Worm (Caenorhabditis elegans): ENCODE measurements around the gene F08F8.7.

DNA sequence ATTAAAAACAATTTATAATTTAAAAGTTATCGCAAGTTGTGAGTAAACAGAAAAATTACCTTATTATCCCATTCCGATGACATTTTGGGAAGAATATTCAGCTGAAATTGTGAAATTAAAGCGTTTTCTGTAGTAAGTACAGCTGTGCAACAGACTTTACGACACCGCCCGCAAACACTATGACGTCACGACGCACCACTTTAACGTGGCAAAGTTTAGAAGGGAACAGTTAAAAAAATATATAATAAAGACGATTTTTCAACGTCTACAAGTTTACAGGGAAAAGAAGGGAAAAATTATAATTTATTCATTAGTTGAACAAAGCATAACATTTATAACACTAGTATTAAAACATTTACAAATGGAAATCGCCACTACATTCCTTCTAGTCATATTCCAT lies 6.9 kb upstream of the F08F8.7 start, which contains the start of gene F08F8.9:
- TF ChIP-seq dpl-1 (GFP tag; optimal IDR thresholded peaks at IDR 0.05): no peak
- no peak for TF ChIP-seq ceh-82 (tag; optimal IDR thresholded peaks at IDR 0.05)
- no peak for TF ChIP-seq xbp-1 (tag; optimal IDR thresholded peaks at IDR 0.05)
- no peak for TF ChIP-seq jun-1 (tag; optimal IDR thresholded peaks at IDR 0.05)
- no peak for TF ChIP-seq lin-39 (tag; optimal IDR thresholded peaks at IDR 0.05)
- no peak for TF ChIP-seq dsc-1 (tag; optimal IDR thresholded peaks at IDR 0.05)
- TF ChIP-seq unc-130 (tag; optimal IDR thresholded peaks at IDR 0.05): no peak
- no peak for TF ChIP-seq alr-1 (tag; optimal IDR thresholded peaks at IDR 0.05; ENCODE audit: borderline replicate concordance)
- no peak for TF ChIP-seq ama-1 (optimal IDR thresholded peaks at IDR 0.05)
